Worm (Caenorhabditis elegans): ENCODE data around the gene F13A2.10.

Gene F13A2.10

ce11 chrV:4414613-4415071, 28.6 kb upstream of the F13A2.10 start, which contains the start of gene grl-5:
Gene grl-5 (minus strand): TSS chrV:4414663.
- TF ChIP-seq nhr-43 (tag; optimal IDR thresholded peaks at IDR 0.05; ENCODE audit: poor library complexity, severe bottlenecking) (peak; percentile 18), unc-62 (GFP tag; optimal IDR thresholded peaks at IDR 0.05) (no peak), ztf-11 (tag; optimal IDR thresholded peaks at IDR 0.05) (no peak), fkh-2 (tag; optimal IDR thresholded peaks at IDR 0.05) (no peak), lsy-12 (tag; optimal IDR thresholded peaks at IDR 0.05) (no peak), daf-12 (tag; optimal IDR thresholded peaks at IDR 0.05) (no peak), ama-1 (optimal IDR thresholded peaks at IDR 0.05) (no peak), fkh-10 (GFP tag; optimal IDR thresholded peaks at IDR 0.05) (no peak)

- TF ChIP-seq sea-2 (GFP tag; optimal IDR thresholded peaks at IDR 0.05) (no peak), elt-1 (tag; optimal IDR thresholded peaks at IDR 0.05) (no peak), ceh-16 (tag; optimal IDR thresholded peaks at IDR 0.05) (no peak), hmg-11 (tag; optimal IDR thresholded peaks at IDR 0.05) (no peak), nhr-11 (tag; optimal IDR thresholded peaks at IDR 0.05) (no peak), tbx-2 (tag; optimal IDR thresholded peaks at IDR 0.05) (no peak), nhr-43 (tag; optimal IDR thresholded peaks at IDR 0.05; ENCODE audit: poor library complexity, severe bottlenecking) (no peak), nhr-23 (tag; optimal IDR thresholded peaks at IDR 0.05) (no peak), R02D3.7 (tag; optimal IDR thresholded peaks at IDR 0.05) (no peak)
Observed at ce11 chrV:4411714-4412113, 25.6 kb upstream of the F13A2.10 start, which contains the start of gene Y47D7A.17. Gene Y47D7A.17 (minus strand): TSS chrV:4411814.

- TF ChIP-seq nfya-1 (tag; optimal IDR thresholded peaks at IDR 0.05; ENCODE audit: insufficient read depth) (no peak), mml-1 (tag; optimal IDR thresholded peaks at IDR 0.05) (no peak), nhr-11 (tag; optimal IDR thresholded peaks at IDR 0.05) (no peak), mdl-1 (tag; optimal IDR thresholded peaks at IDR 0.05) (no peak), lin-15B (tag; optimal IDR thresholded peaks at IDR 0.05) (no peak), aly-2 (tag; optimal IDR thresholded peaks at IDR 0.05) (no peak)
Observed at ce11 chrV:4410643-4411042, 24.6 kb upstream of the F13A2.10 start, which contains the start of gene Y47D7A.3. Gene Y47D7A.3 (plus strand): TSS chrV:4410943.

ce11 chrV:4407519-4407918, 21.4 kb upstream of the F13A2.10 start, which contains the start of gene nhr-118:
Gene nhr-118 (plus strand): TSS chrV:4407819.
- no peak for TF ChIP-seq ceh-28 (tag; optimal IDR thresholded peaks at IDR 0.05)
- no peak for TF ChIP-seq aly-2 (tag; optimal IDR thresholded peaks at IDR 0.05)
- no peak for TF ChIP-seq lin-39 (tag; optimal IDR thresholded peaks at IDR 0.05)
- TF ChIP-seq snpc-4 (tag; optimal IDR thresholded peaks at IDR 0.05), result no peak
- no peak for TF ChIP-seq hmg-11 (tag; optimal IDR thresholded peaks at IDR 0.05)
- no peak for TF ChIP-seq unc-39 (tag; optimal IDR thresholded peaks at IDR 0.05)

- TF ChIP-seq ceh-16 (tag; optimal IDR thresholded peaks at IDR 0.05), result no peak
- TF ChIP-seq nhr-25 (tag; optimal IDR thresholded peaks at IDR 0.05), result no peak
- no peak for TF ChIP-seq nhr-11 (tag; optimal IDR thresholded peaks at IDR 0.05)
- TF ChIP-seq snpc-4 (tag; optimal IDR thresholded peaks at IDR 0.05), result no peak
- no peak for TF ChIP-seq egl-5 (tag; optimal IDR thresholded peaks at IDR 0.05)
- TF ChIP-seq lsy-12 (tag; optimal IDR thresholded peaks at IDR 0.05), result no peak
- TF ChIP-seq pha-4 (tag; optimal IDR thresholded peaks at IDR 0.05), result no peak
- TF ChIP-seq elt-1 (tag; optimal IDR thresholded peaks at IDR 0.05), result no peak
- TF ChIP-seq unc-62 (GFP tag; optimal IDR thresholded peaks at IDR 0.05), result no peak
- TF ChIP-seq hmg-11 (tag; optimal IDR thresholded peaks at IDR 0.05), result no peak
- TF ChIP-seq aly-2 (tag; optimal IDR thresholded peaks at IDR 0.05), result no peak
- TF ChIP-seq nhr-237 (tag; optimal IDR thresholded peaks at IDR 0.05), result no peak
- TF ChIP-seq nhr-12 (tag; optimal IDR thresholded peaks at IDR 0.05), result no peak
- TF ChIP-seq ZK546.5 (tag; optimal IDR thresholded peaks at IDR 0.05), result no peak
- TF ChIP-seq ceh-82 (tag; optimal IDR thresholded peaks at IDR 0.05), result no peak
- no peak for TF ChIP-seq ztf-11 (tag; optimal IDR thresholded peaks at IDR 0.05)
- no peak for TF ChIP-seq nfya-1 (tag; optimal IDR thresholded peaks at IDR 0.05; ENCODE audit: insufficient read depth)
- no peak for TF ChIP-seq R02D3.7 (tag; optimal IDR thresholded peaks at IDR 0.05)
Observed at ce11 chrV:4401865-4402264, 15.8 kb upstream of the F13A2.10 start, which contains the start of gene F13A2.5. Gene F13A2.5 (minus strand): TSS chrV:4401965.

ce11 chrV:4400118-4400517, 14.0 kb upstream of the F13A2.10 start, which contains the start of gene F13A2.4:
Gene F13A2.4 (minus strand): TSS chrV:4400218.
- TF ChIP-seq egl-5 (tag; optimal IDR thresholded peaks at IDR 0.05) (no peak), nhr-237 (tag; optimal IDR thresholded peaks at IDR 0.05) (no peak), ceh-9 (tag; optimal IDR thresholded peaks at IDR 0.05) (no peak), snpc-4 (tag; optimal IDR thresholded peaks at IDR 0.05) (no peak), ceh-82 (tag; optimal IDR thresholded peaks at IDR 0.05) (no peak), unc-39 (tag; optimal IDR thresholded peaks at IDR 0.05) (no peak), ztf-11 (tag; optimal IDR thresholded peaks at IDR 0.05) (no peak), pqm-1 (tag; optimal IDR thresholded peaks at IDR 0.05) (no peak), fos-1 (tag; optimal IDR thresholded peaks at IDR 0.05) (no peak), lin-39 (tag; optimal IDR thresholded peaks at IDR 0.05) (no peak), elt-3 (tag; optimal IDR thresholded peaks at IDR 0.05) (no peak), hmg-11 (tag; optimal IDR thresholded peaks at IDR 0.05) (no peak), mml-1 (tag; optimal IDR thresholded peaks at IDR 0.05) (no peak), pha-4 (tag; optimal IDR thresholded peaks at IDR 0.05) (no peak), nfya-1 (tag; optimal IDR thresholded peaks at IDR 0.05; ENCODE audit: insufficient read depth) (no peak), elt-1 (tag; optimal IDR thresholded peaks at IDR 0.05) (no peak), ceh-28 (tag; optimal IDR thresholded peaks at IDR 0.05) (no peak), egl-27 (tag; optimal IDR thresholded peaks at IDR 0.05) (no peak), nhr-23 (tag; optimal IDR thresholded peaks at IDR 0.05) (no peak)

All from whole organism, L3 larva.